Worm (Caenorhabditis elegans) whole organism, L1 larva: ENCODE measurements around the gene mppb-1.
A peak's percentile ranks its signal among the peaks of the same experiment; 100 is the strongest.

Experiments used
- C16A3.4 ChIP-seq: fragments of 150-350 bp; optimal IDR thresholded peaks from 2 replicates; lab custom pipeline; 2014; ENCODE audit warnings: missing biosample characterization, missing genetic modification characterization
- ama-1 ChIP-seq: fragments of 150-350 bp; optimal IDR thresholded peaks from 2 replicates; lab custom pipeline; 2014
- blmp-1 ChIP-seq: fragments of 150-350 bp; optimal IDR thresholded peaks from 2 replicates; lab custom pipeline; 2014; ENCODE audit warnings: missing biosample characterization, missing genetic modification characterization
- ceh-88 ChIP-seq: fragments of 200-800 bp; sonication (Bioruptor generic); IDR thresholded peaks from 2 replicates; pipeline ENCODE4 v1.3.6; 2022; ENCODE audit warnings: missing genetic modification characterization, missing compliant biosample characterization
- dpl-1 ChIP-seq, 3 experiments: fragments of 150-350 bp in 2 of 3; sonication (generic microtip) in 1 of 3; optimal IDR thresholded peaks; 2 replicates each; lab custom pipeline; 2014 to 2017; ENCODE audit warnings: missing biosample characterization in 3 of 3, missing genetic modification characterization in 3 of 3, missing genetic modification reagents in 3 of 3
- egl-27 ChIP-seq, 2 experiments: fragments of 150-350 bp in 1 of 2; sonication (generic microtip); optimal IDR thresholded peaks; 3 replicates each; lab custom pipeline; 2017 to 2018; ENCODE audit warnings: missing biosample characterization in 2 of 2, missing genetic modification characterization in 2 of 2, missing genetic modification reagents in 2 of 2
- hpl-2 ChIP-seq: fragments of 150-350 bp; optimal IDR thresholded peaks from 2 replicates; lab custom pipeline; 2014; ENCODE audit warnings: missing biosample characterization, missing genetic modification reagents, missing genetic modification characterization
- lin-13 ChIP-seq: fragments of 150-350 bp; optimal IDR thresholded peaks from 2 replicates; lab custom pipeline; 2014; ENCODE audit warnings: missing biosample characterization, missing genetic modification reagents, missing genetic modification characterization
- lin-35 ChIP-seq, 2 experiments: fragments of 150-350 bp; optimal IDR thresholded peaks; 2 replicates each; lab custom pipeline; 2014; ENCODE audit warnings: missing biosample characterization in 2 of 2, missing genetic modification characterization in 2 of 2, missing genetic modification reagents in 2 of 2
- nhr-12 ChIP-seq: sonication (generic microtip); optimal IDR thresholded peaks from 2 replicates; lab custom pipeline; 2017; ENCODE audit warnings: missing biosample characterization, missing genetic modification characterization
- nhr-71 ChIP-seq: sonication (generic microtip); optimal IDR thresholded peaks from 2 replicates; lab custom pipeline; 2016; ENCODE audit warnings: mild to moderate bottlenecking, missing genetic modification characterization, moderate library complexity, missing compliant biosample characterization
- snpc-4 ChIP-seq: fragments of 150-350 bp; optimal IDR thresholded peaks from 2 replicates; lab custom pipeline; 2014; ENCODE audit warnings: missing biosample characterization, missing genetic modification characterization
- unc-62 ChIP-seq: fragments of 150-350 bp; optimal IDR thresholded peaks from 2 replicates; lab custom pipeline; 2014; ENCODE audit warnings: missing biosample characterization, missing genetic modification reagents, missing genetic modification characterization

- TF ChIP-seq ceh-88 (GFP tag; lab: Robert Waterston, UW) (no peak), lin-13 (GFP tag; lab: Kevin White, UChicago) (peak; percentile 58), C16A3.4 (tag; lab: Kevin White, UChicago) (peak; percentile 51), nhr-12 (tag; lab: Kevin White, UChicago) (no peak), hpl-2 (GFP tag; lab: Kevin White, UChicago) (no peak), dpl-1 (GFP tag; optimal IDR thresholded peaks at IDR 0.05; lab: Kevin White, UChicago) (no peak), ama-1 (no peak), egl-27 (tag; optimal IDR thresholded peaks at IDR 0.05; lab: Kevin White, UChicago) (no peak), nhr-71 (tag; lab: Kevin White, UChicago) (peak; percentile 77), lin-35 (GFP tag; optimal IDR thresholded peaks at IDR 0.05; lab: Kevin White, UChicago) (peak; percentile 33 to 48), blmp-1 (peak; percentile 75), unc-62 (GFP tag; lab: Kevin White, UChicago) (no peak), snpc-4 (tag; lab: Kevin White, UChicago) (no peak)
Observed at ce11 chrIV:9121545-9121944, 47.1 kb downstream of the mppb-1 start.
